Fruit fly (Drosophila melanogaster) whole organism, embryonic: ENCODE data around the gene CG14054.
A peak's percentile ranks its signal among the peaks of the same experiment; 100 is the strongest.

Experiments used
- Ada2b ChIP-seq: fragments of 200-800 bp; sonication (Bioruptor generic); IDR thresholded peaks from 2 replicates; pipeline ENCODE4 v1.3.6; 2022; ENCODE audit warnings: missing biosample characterization, missing genetic modification characterization
- C15 ChIP-seq: fragments of 200-800 bp; sonication (Bioruptor generic); IDR thresholded peaks from 3 replicates; pipeline ENCODE4 v1.3.6; 2022; ENCODE audit warnings: missing biosample characterization, missing genetic modification characterization
- CG1024 ChIP-seq: fragments of 200-800 bp; sonication (Bioruptor generic); IDR thresholded peaks from 2 replicates; pipeline ENCODE4 v1.3.6; 2022; ENCODE audit warnings: missing biosample characterization, missing genetic modification characterization
- CG10267 ChIP-seq: fragments of 200-800 bp; sonication (Bioruptor generic); optimal IDR thresholded peaks from 2 replicates; lab custom pipeline; 2018; ENCODE audit warnings: missing biosample characterization, mild to moderate bottlenecking, missing genetic modification characterization, moderate library complexity
- CG10979 ChIP-seq: fragments of 200-800 bp; sonication (Bioruptor generic); optimal IDR thresholded peaks from 2 replicates; lab custom pipeline; 2018; ENCODE audit warnings: missing biosample characterization, mild to moderate bottlenecking, missing genetic modification characterization, moderate library complexity
- CG11398 ChIP-seq: fragments of 200-800 bp; sonication (Bioruptor generic); optimal IDR thresholded peaks from 2 replicates; lab custom pipeline; 2016; ENCODE audit warnings: missing biosample characterization, missing genetic modification characterization
- CG12744 ChIP-seq: fragments of 200-800 bp; sonication (Bioruptor generic); optimal IDR thresholded peaks from 2 replicates; lab custom pipeline; 2016; ENCODE audit warnings: missing biosample characterization, missing genetic modification characterization
- CG13775 ChIP-seq: fragments of 200-800 bp; sonication (Bioruptor generic); optimal IDR thresholded peaks from 3 replicates; lab custom pipeline; 2017; ENCODE audit warnings: missing biosample characterization, mild to moderate bottlenecking, missing genetic modification characterization
- CG15073 ChIP-seq: fragments of 200-800 bp; sonication (Bioruptor generic); optimal IDR thresholded peaks from 2 replicates; lab custom pipeline; 2016; ENCODE audit warnings: missing biosample characterization, missing genetic modification characterization
- CG1529 ChIP-seq: fragments of 200-800 bp; sonication (Bioruptor generic); optimal IDR thresholded peaks from 3 replicates; lab custom pipeline; 2018; ENCODE audit warnings: missing biosample characterization, missing genetic modification characterization
- CG17802 ChIP-seq: fragments of 200-800 bp; sonication (Bioruptor generic); optimal IDR thresholded peaks from 2 replicates; lab custom pipeline; 2018; ENCODE audit warnings: missing biosample characterization, mild to moderate bottlenecking, missing genetic modification characterization, moderate library complexity
- CG2120 ChIP-seq: fragments of 200-800 bp; sonication (Bioruptor generic); optimal IDR thresholded peaks from 3 replicates; lab custom pipeline; 2016; ENCODE audit warnings: missing biosample characterization, missing genetic modification characterization
- CG3838 ChIP-seq: fragments of 200-800 bp; sonication (Bioruptor generic); optimal IDR thresholded peaks from 3 replicates; lab custom pipeline; 2016; ENCODE audit warnings: missing biosample characterization, missing genetic modification characterization
- CG4820 ChIP-seq: fragments of 200-800 bp; sonication (Bioruptor generic); optimal IDR thresholded peaks from 3 replicates; lab custom pipeline; 2016; ENCODE audit warnings: missing biosample characterization, missing genetic modification characterization
- CG5953 ChIP-seq: fragments of 200-800 bp; sonication (Bioruptor generic); IDR thresholded peaks from 2 replicates; pipeline ENCODE4 v1.3.6; 2022; ENCODE audit warnings: missing biosample characterization, missing genetic modification characterization
- CG6175 ChIP-seq: fragments of 200-800 bp; sonication (Bioruptor generic); IDR thresholded peaks from 3 replicates; pipeline ENCODE4 v1.3.6; 2022; ENCODE audit warnings: missing biosample characterization, missing genetic modification characterization
- CG7271 ChIP-seq: fragments of 200-800 bp; sonication (Bioruptor generic); optimal IDR thresholded peaks from 2 replicates; lab custom pipeline; 2018; ENCODE audit warnings: missing biosample characterization, mild to moderate bottlenecking, missing genetic modification characterization, moderate library complexity
- CG8359 ChIP-seq: fragments of 200-800 bp; sonication (Bioruptor generic); optimal IDR thresholded peaks from 2 replicates; lab custom pipeline; 2017; ENCODE audit warnings: missing biosample characterization, mild to moderate bottlenecking, missing genetic modification characterization, borderline replicate concordance
- CG9609 ChIP-seq: fragments of 200-800 bp; sonication (Bioruptor generic); optimal IDR thresholded peaks from 3 replicates; lab custom pipeline; 2016; ENCODE audit warnings: missing biosample characterization, missing genetic modification characterization
- CG9817 ChIP-seq: fragments of 200-800 bp; sonication (Bioruptor generic); optimal IDR thresholded peaks from 2 replicates; lab custom pipeline; 2018; ENCODE audit warnings: missing biosample characterization, mild to moderate bottlenecking, missing genetic modification characterization, moderate library complexity
- CG9876 ChIP-seq: fragments of 200-800 bp; sonication (Bioruptor generic); optimal IDR thresholded peaks from 2 replicates; lab custom pipeline; 2016; ENCODE audit warnings: missing biosample characterization, missing genetic modification characterization
- CG9932 ChIP-seq: fragments of 200-800 bp; sonication (Bioruptor generic); IDR thresholded peaks from 2 replicates; pipeline ENCODE4 v1.3.6; 2022; ENCODE audit warnings: missing biosample characterization, missing genetic modification characterization
- Dip3 ChIP-seq: fragments of 200-800 bp; sonication (Bioruptor generic); optimal IDR thresholded peaks from 3 replicates; lab custom pipeline; 2016; ENCODE audit warnings: missing biosample characterization, missing genetic modification characterization
- Hmr ChIP-seq: fragments of 200-800 bp; sonication (Bioruptor generic); optimal IDR thresholded peaks from 3 replicates; lab custom pipeline; 2017; ENCODE audit warnings: mild to moderate bottlenecking, missing biosample characterization, missing genetic modification reagents, missing genetic modification characterization
- Hr78 ChIP-seq, 2 experiments: fragments of 200-800 bp in 1 of 2; fragments of >200 bp in 1 of 2; sonication (Bioruptor generic) in 1 of 2; optimal IDR thresholded peaks; 2 replicates each; lab custom pipeline; 2017 to 2019; ENCODE audit warnings: missing biosample characterization in 2 of 2, missing genetic modification characterization in 2 of 2, mild to moderate bottlenecking in 1 of 2, moderate library complexity in 1 of 2
- Mad ChIP-seq: fragments of 200-800 bp; sonication (Bioruptor generic); optimal IDR thresholded peaks from 2 replicates; lab custom pipeline; 2016; ENCODE audit warnings: missing biosample characterization, missing genetic modification characterization
- Mrtf ChIP-seq: fragments of 200-800 bp; sonication (Bioruptor generic); IDR thresholded peaks from 3 replicates; pipeline ENCODE4 v1.3.6; 2022; ENCODE audit warnings: missing biosample characterization, missing genetic modification characterization
- Pdp1 ChIP-seq, 2 experiments: fragments of 200-800 bp; sonication (Bioruptor generic); optimal IDR thresholded peaks; 3 replicates each; lab custom pipeline; 2016; ENCODE audit warnings: missing biosample characterization in 2 of 2, missing genetic modification characterization in 2 of 2, mild to moderate bottlenecking in 1 of 2, moderate library complexity in 1 of 2
- Side ChIP-seq: fragments of 200-800 bp; sonication (Bioruptor generic); optimal IDR thresholded peaks from 2 replicates; lab custom pipeline; 2016; ENCODE audit warnings: missing biosample characterization, missing genetic modification characterization
- Sox100B ChIP-seq: fragments of 200-800 bp; sonication (Bioruptor generic); optimal IDR thresholded peaks from 3 replicates; lab custom pipeline; 2018; ENCODE audit warnings: missing biosample characterization, mild to moderate bottlenecking, missing genetic modification characterization
- Sox102F ChIP-seq: fragments of 200-800 bp; sonication (Bioruptor generic); optimal IDR thresholded peaks from 2 replicates; lab custom pipeline; 2018; ENCODE audit warnings: missing biosample characterization, mild to moderate bottlenecking, missing genetic modification characterization, moderate library complexity
- ap ChIP-seq: fragments of 200-800 bp; sonication (Bioruptor generic); IDR thresholded peaks from 2 replicates; pipeline ENCODE4 v1.3.6; 2022; ENCODE audit warnings: missing biosample characterization, missing genetic modification characterization
- ase ChIP-seq: fragments of 200-800 bp; sonication (Bioruptor generic); IDR thresholded peaks from 3 replicates; pipeline ENCODE4 v1.3.6; 2022; ENCODE audit warnings: missing biosample characterization, missing genetic modification characterization
- bigmax ChIP-seq: fragments of 200-800 bp; sonication (Bioruptor generic); optimal IDR thresholded peaks from 2 replicates; lab custom pipeline; 2018; ENCODE audit warnings: missing biosample characterization, mild to moderate bottlenecking, missing genetic modification characterization
- bsh ChIP-seq, 2 experiments: fragments of 200-800 bp; sonication (Bioruptor generic); optimal IDR thresholded peaks; 2 replicates each; lab custom pipeline; 2017 to 2018; ENCODE audit warnings: mild to moderate bottlenecking in 2 of 2, missing biosample characterization in 2 of 2, missing genetic modification characterization in 2 of 2, moderate library complexity in 1 of 2
- dpn ChIP-seq, 2 experiments: fragments of 200-800 bp; sonication (Bioruptor generic); optimal IDR thresholded peaks; 3 replicates each; lab custom pipeline; 2016; ENCODE audit warnings: missing biosample characterization in 2 of 2, missing genetic modification characterization in 2 of 2
- ems ChIP-seq: fragments of 200-800 bp; sonication (Bioruptor generic); optimal IDR thresholded peaks from 3 replicates; lab custom pipeline; 2016; ENCODE audit warnings: missing biosample characterization, missing genetic modification characterization
- en ChIP-seq: fragments of 200-800 bp; sonication (Bioruptor generic); optimal IDR thresholded peaks from 2 replicates; lab custom pipeline; 2016; ENCODE audit warnings: missing biosample characterization, missing genetic modification characterization
- ewg ChIP-seq: fragments of 200-800 bp; sonication (Bioruptor generic); optimal IDR thresholded peaks from 3 replicates; lab custom pipeline; 2017; ENCODE audit warnings: mild to moderate bottlenecking, missing biosample characterization, missing genetic modification reagents, missing genetic modification characterization
- fd96Cb ChIP-seq: fragments of 200-800 bp; sonication (Bioruptor generic); optimal IDR thresholded peaks from 2 replicates; lab custom pipeline; 2018; ENCODE audit warnings: missing biosample characterization, mild to moderate bottlenecking, missing genetic modification characterization, moderate library complexity
- grau ChIP-seq: fragments of 200-800 bp; optimal IDR thresholded peaks from 3 replicates; lab custom pipeline; 2019; ENCODE audit warnings: missing biosample characterization, mild to moderate bottlenecking, missing genetic modification characterization, moderate library complexity
- gro ChIP-seq: fragments of 200-800 bp; sonication (Bioruptor generic); optimal IDR thresholded peaks from 2 replicates; lab custom pipeline; 2016; ENCODE audit warnings: missing biosample characterization, missing genetic modification characterization
- oc ChIP-seq: fragments of 200-800 bp; sonication (Bioruptor generic); optimal IDR thresholded peaks from 2 replicates; lab custom pipeline; 2018; ENCODE audit warnings: missing biosample characterization, mild to moderate bottlenecking, missing genetic modification characterization, moderate library complexity
- pan ChIP-seq, 4 experiments: fragments of >200 bp in 3 of 4; fragments of 200-800 bp in 1 of 4; sonication (Bioruptor generic) in 1 of 4; optimal IDR thresholded peaks in 3 of 4; IDR thresholded peaks in 1 of 4; 2 replicates each; pipeline versions ENCODE4 v1.3.6 to Lab custom; 2017 to 2022; ENCODE audit warnings: missing biosample characterization in 2 of 4, missing genetic modification characterization in 2 of 4, mixed read lengths in 1 of 4
- ranshi ChIP-seq: fragments of 200-800 bp; sonication (Bioruptor generic); IDR thresholded peaks from 2 replicates; pipeline ENCODE4 v1.3.6; 2022; ENCODE audit warnings: missing biosample characterization, missing genetic modification characterization
- scrt ChIP-seq: fragments of 200-800 bp; sonication (Bioruptor generic); optimal IDR thresholded peaks from 2 replicates; lab custom pipeline; 2018; ENCODE audit warnings: missing biosample characterization, mild to moderate bottlenecking, missing genetic modification characterization, moderate library complexity
- sens-2 ChIP-seq: fragments of 200-800 bp; sonication (Bioruptor generic); IDR thresholded peaks from 2 replicates; pipeline ENCODE4 v1.3.6; 2022; ENCODE audit warnings: missing biosample characterization, missing genetic modification characterization
- tgo ChIP-seq: fragments of 200-800 bp; sonication (Bioruptor generic); IDR thresholded peaks from 3 replicates; pipeline ENCODE4 v1.3.6; 2022; ENCODE audit warnings: missing biosample characterization, missing genetic modification characterization

CG14054 gene

DNA sequence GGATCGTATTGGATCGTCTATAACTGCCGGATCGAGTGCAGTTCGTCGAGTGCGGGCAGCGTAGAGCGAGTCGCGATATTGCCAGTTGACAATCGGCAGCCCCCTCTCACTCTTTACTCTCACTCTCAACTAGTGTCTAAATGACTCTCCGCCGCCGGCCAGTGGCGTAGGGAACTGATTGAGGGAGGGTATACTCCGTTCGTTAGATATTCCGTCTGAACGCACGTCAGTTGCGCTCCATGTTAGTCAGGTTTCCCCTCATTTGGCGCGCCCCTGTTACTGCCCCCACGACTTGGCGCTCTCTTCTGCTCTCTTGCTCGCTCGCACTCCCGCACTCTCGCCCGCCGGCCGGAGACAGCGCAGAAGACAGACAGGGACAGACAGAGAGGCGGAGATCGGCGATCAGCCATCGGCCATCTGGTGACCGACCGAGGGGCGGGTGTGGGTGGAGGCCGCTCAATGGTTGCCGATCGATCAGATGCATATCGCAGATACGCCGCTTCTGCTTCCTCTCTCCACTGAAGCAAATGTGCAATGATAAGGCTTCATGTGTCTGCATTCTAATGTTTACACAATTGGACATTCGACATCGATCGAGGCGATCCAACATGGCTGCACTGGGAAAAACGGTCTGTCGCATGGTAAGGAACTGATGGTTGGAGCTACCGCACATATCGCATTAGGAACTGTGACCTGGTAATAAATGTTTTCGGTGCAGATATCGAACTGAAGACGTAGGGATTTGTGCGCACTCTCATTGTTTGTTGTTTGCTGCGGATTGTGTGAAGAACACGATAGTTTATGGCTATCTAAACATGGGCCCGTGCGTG is 15.9 kb downstream of the CG14054 start, which contains the start of gene moody (continued):
- TF ChIP-seq C15 (GFP tag; lab: Robert Waterston, UW) (peak; percentile 96), CG10267 (tag; lab: Kevin White, UChicago) (peak; percentile 87), ap (GFP tag; lab: Robert Waterston, UW) (peak; percentile 97), CG1529 (GFP tag; lab: Kevin White, UChicago) (peak; percentile 93), CG10979 (tag; lab: Kevin White, UChicago) (peak; percentile 91), CG9932 (GFP tag; lab: Robert Waterston, UW) (peak; percentile 99), CG4820 (peak; percentile 92), CG6175 (GFP tag; lab: Robert Waterston, UW) (peak; percentile 98), dpn (GFP tag; optimal IDR thresholded peaks at IDR 0.05; lab: Kevin White, UChicago) (peak; percentile 98 to 99), gro (peak; percentile 98), en (GFP tag; lab: Kevin White, UChicago) (peak; percentile 97), sens-2 (peak; percentile 97), CG9609 (GFP tag; lab: Kevin White, UChicago) (peak; percentile 97), Hr78 (GFP tag; optimal IDR thresholded peaks at IDR 0.05; lab: Kevin White, UChicago) (peak in 1 of 2 experiments; percentile 89), CG3838 (GFP tag; lab: Kevin White, UChicago) (peak; percentile 83), ase (GFP tag; lab: Robert Waterston, UW) (peak; percentile 98), CG2120 (peak; percentile 99), Hmr (GFP tag; lab: Kevin White, UChicago) (peak; percentile 99), fd96Cb (tag; lab: Kevin White, UChicago) (peak; percentile 91), oc (tag; lab: Kevin White, UChicago) (peak; percentile 94), CG7271 (tag; lab: Kevin White, UChicago) (no peak), Pdp1 (GFP tag; optimal IDR thresholded peaks at IDR 0.05; lab: Kevin White, UChicago) (peak; percentile 95 to 98), tgo (GFP tag; lab: Robert Waterston, UW) (peak; percentile 98), CG1024 (peak; percentile 97), CG15073 (GFP tag; lab: Kevin White, UChicago) (peak; percentile 69), bsh (GFP tag; optimal IDR thresholded peaks at IDR 0.05; lab: Kevin White, UChicago) (peak; percentile 69 to 95), Mrtf (GFP tag; lab: Robert Waterston, UW) (peak; percentile 99), Mad (peak; percentile 97), CG13775 (peak; percentile 90), CG5953 (GFP tag; lab: Robert Waterston, UW) (peak; percentile 98), Ada2b (GFP tag; lab: Robert Waterston, UW) (peak; percentile 98), Dip3 (GFP tag; lab: Kevin White, UChicago) (peak; percentile 96), pan (optimal IDR thresholded peaks at IDR 0.05; lab: Kevin White, UChicago) (no peak), pan (GFP tag; optimal IDR thresholded peaks at IDR 0.05 in 1 of 2, IDR thresholded peaks at IDR 0.05 in 1 of 2) (peak in 1 of 2 experiments; percentile 99), CG9817 (peak; percentile 97), CG17802 (tag; lab: Kevin White, UChicago) (peak; percentile 85), ems (peak; percentile 98), bigmax (GFP tag; lab: Kevin White, UChicago) (peak; percentile 62), Sox100B (GFP tag; lab: Kevin White, UChicago) (peak; percentile 83), Side (GFP tag; lab: Kevin White, UChicago) (peak; percentile 98), CG9876 (peak; percentile 96), ewg (GFP tag; lab: Kevin White, UChicago) (peak; percentile 92), Sox102F (GFP tag; lab: Kevin White, UChicago) (peak; percentile 94), CG12744 (GFP tag; lab: Kevin White, UChicago) (peak; percentile 96), ranshi (GFP tag; lab: Robert Waterston, UW) (peak; percentile 98), scrt (peak; percentile 94), grau (peak; percentile 95), CG8359 (GFP tag; lab: Kevin White, UChicago) (peak; percentile 73), CG11398 (GFP tag; lab: Kevin White, UChicago) (peak; percentile 96)
